Worm (Caenorhabditis elegans): ENCODE measurements around the gene B0285.3.
"Not testable (repeated sequence)": the region's sequence is repeated elsewhere in the genome, so short reads cannot be mapped to it uniquely, and the experiment has no call there.

- not testable (repeated sequence) for TF ChIP-seq daf-12 (tag; optimal IDR thresholded peaks at IDR 0.05); unc-62 (tag; optimal IDR thresholded peaks at IDR 0.05); Y75B8A.6 (GFP tag; IDR thresholded peaks at IDR 0.05); nhr-77 (tag; optimal IDR thresholded peaks at IDR 0.05); lin-15B (tag; optimal IDR thresholded peaks at IDR 0.05); skn-1 (tag; optimal IDR thresholded peaks at IDR 0.05); ceh-82 (tag; optimal IDR thresholded peaks at IDR 0.05); zag-1 (tag; optimal IDR thresholded peaks at IDR 0.05)
- TF ChIP-seq F44E2.7 (GFP tag; IDR thresholded peaks at IDR 0.05) (peak; percentile 68; the same call in 1 of the 2 replicates), nhr-111 (GFP tag; optimal IDR thresholded peaks at IDR 0.05) (peak; percentile 69), unc-62 (GFP tag; optimal IDR thresholded peaks at IDR 0.05 in 1 of 2) (peak in 1 of 2 experiments; percentile 66), lsy-2 (tag; optimal IDR thresholded peaks at IDR 0.05) (peak in 1 of 2 experiments; percentile 64), lin-13 (GFP tag; optimal IDR thresholded peaks at IDR 0.05) (peak; percentile 38), nhr-25 (tag; optimal IDR thresholded peaks at IDR 0.05; ENCODE audit: borderline replicate concordance, insufficient read depth) (peak; percentile 79), zip-2 (tag; optimal IDR thresholded peaks at IDR 0.05) (peak; percentile 45)
These were observed 35.6 kb upstream of the B0285.3 start for ce11 chrIII:4378600-4379293.

Measured in whole organism, L4 larva.